Worm (Caenorhabditis elegans) whole organism, L4 larva: ENCODE measurements around the gene ZK892.3.
"Not testable (repeated sequence)": the region's sequence is repeated elsewhere in the genome, so short reads cannot be mapped to it uniquely, and the experiment has no call there.

Source experiments
- F26F4.8 ChIP-seq: fragments of 200-800 bp; sonication (Bioruptor generic); conservative IDR thresholded peaks from 2 replicates; pipeline ENCODE4 v1.3.6; 2022; ENCODE audit warnings: missing genetic modification characterization, missing compliant biosample characterization
- F37D6.2 ChIP-seq: sonication (generic microtip); optimal IDR thresholded peaks from 2 replicates; lab custom pipeline; 2016; ENCODE audit warnings: mild to moderate bottlenecking, missing genetic modification characterization, missing compliant biosample characterization
- F44E2.7 ChIP-seq: fragments of 200-800 bp; sonication (Bioruptor generic); IDR thresholded peaks from 2 replicates; pipeline ENCODE4 v2.1.2; 2022; ENCODE audit warnings: missing genetic modification characterization, missing compliant biosample characterization
- T26A8.4 ChIP-seq: fragments of 200-800 bp; sonication (Bioruptor generic); IDR thresholded peaks from 2 replicates; pipeline ENCODE4 v1.3.6; 2022; ENCODE audit warnings: missing genetic modification characterization, missing compliant biosample characterization
- Y48G9A.11 ChIP-seq: fragments of 200-800 bp; sonication (Bioruptor generic); IDR thresholded peaks from 2 replicates; pipeline ENCODE4 v1.3.6; 2022; ENCODE audit warnings: missing genetic modification reagents, missing genetic modification characterization, missing compliant biosample characterization
- ZK337.2 ChIP-seq: fragments of 200-800 bp; sonication (Bioruptor generic); IDR thresholded peaks from 2 replicates; pipeline ENCODE4 v1.3.6; 2022; ENCODE audit warnings: missing genetic modification reagents, missing genetic modification characterization, missing compliant biosample characterization
- ceh-20 ChIP-seq: fragments of 200-800 bp; sonication (Bioruptor generic); IDR thresholded peaks from 2 replicates; pipeline ENCODE4 v1.3.6; 2022; ENCODE audit warnings: missing genetic modification reagents, missing genetic modification characterization, missing compliant biosample characterization
- ceh-44 ChIP-seq: fragments of 200-800 bp; sonication (Bioruptor generic); IDR thresholded peaks from 2 replicates; pipeline ENCODE4 v1.3.6; 2022; ENCODE audit warnings: missing genetic modification reagents, missing genetic modification characterization, missing compliant biosample characterization
- ctbp-1 ChIP-seq: fragments of 200-800 bp; sonication (Bioruptor generic); IDR thresholded peaks from 2 replicates; pipeline ENCODE4 v1.3.6; 2022; ENCODE audit warnings: missing genetic modification reagents, missing genetic modification characterization, missing compliant biosample characterization
- daf-16 ChIP-seq, 3 experiments: sonication (generic microtip); optimal IDR thresholded peaks; 2 replicates each; lab custom pipeline; 2016 to 2017; ENCODE audit warnings: missing genetic modification characterization in 3 of 3, missing genetic modification reagents in 3 of 3, mild to moderate bottlenecking in 2 of 3, missing compliant biosample characterization in 2 of 3, missing biosample characterization in 1 of 3, moderate library complexity in 1 of 3
- dmd-6 ChIP-seq: fragments of 200-800 bp; sonication (Bioruptor generic); IDR thresholded peaks from 2 replicates; pipeline ENCODE4 v1.3.6; 2022; ENCODE audit warnings: missing genetic modification reagents, missing genetic modification characterization, missing compliant biosample characterization
- dmd-8 ChIP-seq: fragments of 200-800 bp; sonication (Bioruptor generic); IDR thresholded peaks from 2 replicates; pipeline ENCODE4 v1.3.6; 2022; ENCODE audit warnings: missing genetic modification characterization, missing compliant biosample characterization
- dmd-9 ChIP-seq: fragments of 200-800 bp; sonication (Bioruptor generic); IDR thresholded peaks from 2 replicates; pipeline ENCODE4 v1.3.6; 2022; ENCODE audit warnings: missing genetic modification reagents, missing genetic modification characterization, missing compliant biosample characterization
- duxl-1 ChIP-seq: sonication (generic microtip); optimal IDR thresholded peaks from 2 replicates; lab custom pipeline; 2016; ENCODE audit warnings: mild to moderate bottlenecking, missing genetic modification characterization, moderate library complexity, missing compliant biosample characterization; ENCODE audit not compliant: poor library complexity
- egl-43 ChIP-seq: fragments of 200-800 bp; sonication (Bioruptor generic); IDR thresholded peaks from 2 replicates; pipeline ENCODE4 v1.3.6; 2022; ENCODE audit warnings: missing genetic modification reagents, missing genetic modification characterization, missing compliant biosample characterization
- hif-1 ChIP-seq, 2 experiments: sonication (generic microtip); optimal IDR thresholded peaks; 2 replicates each; lab custom pipeline; 2016 to 2017; ENCODE audit warnings: missing compliant biosample characterization in 2 of 2, missing genetic modification characterization in 2 of 2, missing genetic modification reagents in 2 of 2, missing genotype in 2 of 2, mild to moderate bottlenecking in 1 of 2
- hlh-11 ChIP-seq: fragments of 200-800 bp; sonication (Bioruptor generic); optimal IDR thresholded peaks from 2 replicates; lab custom pipeline; 2018; ENCODE audit warnings: mild to moderate bottlenecking, missing genetic modification characterization, missing compliant biosample characterization
- hmg-1.1 ChIP-seq: fragments of 200-800 bp; sonication (Bioruptor generic); IDR thresholded peaks from 2 replicates; pipeline ENCODE4 v1.3.6; 2022; ENCODE audit warnings: missing genetic modification reagents, missing genetic modification characterization, missing compliant biosample characterization
- lim-7 ChIP-seq: fragments of 200-800 bp; sonication (Bioruptor generic); IDR thresholded peaks from 2 replicates; pipeline ENCODE4 v1.3.6; 2022; ENCODE audit warnings: missing genetic modification characterization, missing compliant biosample characterization
- lin-1 ChIP-seq: fragments of 200-800 bp; sonication (Bioruptor generic); IDR thresholded peaks from 2 replicates; pipeline ENCODE4 v1.3.6; 2022; ENCODE audit warnings: missing genetic modification reagents, missing genetic modification characterization, missing compliant biosample characterization
- lin-13 ChIP-seq: fragments of 150-350 bp; optimal IDR thresholded peaks from 2 replicates; lab custom pipeline; 2014; ENCODE audit warnings: missing biosample characterization, missing genetic modification reagents, missing genetic modification characterization
- lin-15B ChIP-seq: fragments of 150-350 bp; sonication (generic microtip); optimal IDR thresholded peaks from 3 replicates; lab custom pipeline; 2014; ENCODE audit warnings: missing biosample characterization, missing genetic modification characterization
- lin-29 ChIP-seq: fragments of 200-800 bp; sonication (Bioruptor generic); IDR thresholded peaks from 2 replicates; pipeline ENCODE4 v1.3.6; 2022; ENCODE audit warnings: missing genetic modification reagents, missing genetic modification characterization, missing compliant biosample characterization
- lin-38 ChIP-seq: fragments of 200-800 bp; sonication (Bioruptor generic); IDR thresholded peaks from 2 replicates; pipeline ENCODE4 v1.3.6; 2022; ENCODE audit warnings: missing genetic modification reagents, missing genetic modification characterization, missing compliant biosample characterization
- lsy-2 ChIP-seq, 2 experiments: fragments of 150-350 bp in 1 of 2; sonication (generic microtip) in 1 of 2; optimal IDR thresholded peaks; 2 replicates each; lab custom pipeline; 2014 to 2017; ENCODE audit warnings: missing biosample characterization in 2 of 2, missing genetic modification characterization in 2 of 2
- madf-5 ChIP-seq, 2 experiments: fragments of 200-800 bp; sonication (Bioruptor generic); IDR thresholded peaks; 2 replicates each; pipeline ENCODE4 v1.3.6; 2022; ENCODE audit warnings: missing compliant biosample characterization in 2 of 2, missing genetic modification characterization in 2 of 2
- mdl-1 ChIP-seq, 2 experiments: fragments of 150-350 bp in 1 of 2; sonication (generic microtip) in 1 of 2; optimal IDR thresholded peaks; 2 replicates each; lab custom pipeline; 2014 to 2017; ENCODE audit warnings: missing biosample characterization in 2 of 2, missing genetic modification characterization in 2 of 2
- mdt-29 ChIP-seq: fragments of 200-800 bp; sonication (Bioruptor generic); IDR thresholded peaks from 2 replicates; pipeline ENCODE4 v1.3.6; 2022; ENCODE audit warnings: missing genetic modification reagents, missing genetic modification characterization, missing compliant biosample characterization
- mes-2 ChIP-seq: sonication (generic microtip); optimal IDR thresholded peaks from 2 replicates; lab custom pipeline; 2016; ENCODE audit warnings: missing genotype, mild to moderate bottlenecking, missing genetic modification characterization, missing compliant biosample characterization; ENCODE audit not compliant: poor library complexity, severe bottlenecking
- mxl-2 ChIP-seq: fragments of 200-800 bp; sonication (Bioruptor generic); conservative IDR thresholded peaks from 2 replicates; pipeline ENCODE4 v1.3.6; 2022; ENCODE audit warnings: missing genetic modification reagents, missing genetic modification characterization, missing compliant biosample characterization
- mxl-3 ChIP-seq: fragments of 200-800 bp; sonication (Bioruptor generic); optimal IDR thresholded peaks from 2 replicates; lab custom pipeline; 2018; ENCODE audit warnings: mild to moderate bottlenecking, missing genetic modification characterization, missing compliant biosample characterization
- nhr-11 ChIP-seq: fragments of 150-350 bp; optimal IDR thresholded peaks from 2 replicates; lab custom pipeline; 2014; ENCODE audit warnings: missing biosample characterization, missing genetic modification characterization
- nhr-41 ChIP-seq: fragments of 200-800 bp; sonication (Bioruptor generic); IDR thresholded peaks from 2 replicates; pipeline ENCODE4 v1.3.6; 2022; ENCODE audit warnings: missing genetic modification reagents, missing genetic modification characterization, missing compliant biosample characterization
- nhr-42 ChIP-seq: fragments of 200-800 bp; sonication (Bioruptor generic); IDR thresholded peaks from 2 replicates; pipeline ENCODE4 v1.3.6; 2022; ENCODE audit warnings: missing genetic modification characterization, missing compliant biosample characterization
- nhr-6 ChIP-seq: fragments of 150-350 bp; optimal IDR thresholded peaks from 2 replicates; lab custom pipeline; 2014; ENCODE audit warnings: missing biosample characterization, missing genetic modification characterization
- pha-4 ChIP-seq, 2 experiments: fragments of 150-350 bp in 1 of 2; fragments of 200-800 bp in 1 of 2; sonication (Bioruptor generic) in 1 of 2; IDR thresholded peaks in 1 of 2; optimal IDR thresholded peaks in 1 of 2; 2 replicates each; pipeline versions ENCODE4 v1.3.6 to Lab custom; 2014 to 2022; ENCODE audit warnings: missing genetic modification characterization in 2 of 2, missing genetic modification reagents in 2 of 2, missing biosample characterization in 1 of 2, missing compliant biosample characterization in 1 of 2
- rbr-2 ChIP-seq: sonication (generic microtip); optimal IDR thresholded peaks from 2 replicates; lab custom pipeline; 2016; ENCODE audit warnings: missing genotype, missing genetic modification characterization, missing compliant biosample characterization
- set-16 ChIP-seq: fragments of 200-800 bp; sonication (Bioruptor generic); IDR thresholded peaks from 2 replicates; pipeline ENCODE4 v1.3.6; 2022; ENCODE audit warnings: missing genetic modification reagents, missing genetic modification characterization, missing compliant biosample characterization
- snpc-1.2 ChIP-seq: fragments of 200-800 bp; sonication (Bioruptor generic); IDR thresholded peaks from 2 replicates; pipeline ENCODE4 v1.3.6; 2022; ENCODE audit warnings: missing genetic modification reagents, missing genetic modification characterization, missing compliant biosample characterization
- spr-1 ChIP-seq: sonication (generic microtip); optimal IDR thresholded peaks from 2 replicates; lab custom pipeline; 2016; ENCODE audit warnings: mild to moderate bottlenecking, missing genetic modification characterization, missing compliant biosample characterization
- tra-1 ChIP-seq: fragments of 200-800 bp; sonication (Bioruptor generic); IDR thresholded peaks from 2 replicates; pipeline ENCODE4 v1.3.6; 2022; ENCODE audit warnings: missing genetic modification reagents, missing genetic modification characterization, missing compliant biosample characterization
- vab-7 ChIP-seq: fragments of 200-800 bp; sonication (Bioruptor generic); IDR thresholded peaks from 2 replicates; pipeline ENCODE4 v1.3.6; 2022; ENCODE audit warnings: missing genetic modification reagents, missing genetic modification characterization, missing compliant biosample characterization
- zfp-3 ChIP-seq: fragments of 200-800 bp; sonication (Bioruptor generic); conservative IDR thresholded peaks from 2 replicates; pipeline ENCODE4 v1.3.6; 2022; ENCODE audit warnings: missing genetic modification reagents, missing genetic modification characterization, missing compliant biosample characterization
- zip-11 ChIP-seq: fragments of 200-800 bp; sonication (Bioruptor generic); IDR thresholded peaks from 2 replicates; pipeline ENCODE4 v1.3.6; 2022; ENCODE audit warnings: missing genetic modification characterization, missing compliant biosample characterization

The ZK892.3 gene

ce11 chrII:10033163-10033871 lies 31.7 kb downstream of the ZK892.3 start, which contains the start of gene mtcu-2 (continued):
- TF ChIP-seq zip-11 (GFP tag; lab: Robert Waterston, UW) = peak; percentile 78; the same call in 1 of the 2 replicates
- TF ChIP-seq nhr-42 (GFP tag; lab: Robert Waterston, UW) = peak; percentile 98
- TF ChIP-seq F44E2.7 (GFP tag; lab: Robert Waterston, UW) = peak; percentile 81
- TF ChIP-seq ZK337.2 (GFP tag; lab: Robert Waterston, UW) = peak; percentile 97
- TF ChIP-seq pha-4 (GFP tag; IDR thresholded peaks at IDR 0.05; lab: Robert Waterston, UW) = peak; percentile 98
- not testable (repeated sequence) for TF ChIP-seq pha-4 (tag; optimal IDR thresholded peaks at IDR 0.05; lab: Kevin White, UChicago); daf-16 (GFP tag; optimal IDR thresholded peaks at IDR 0.05; lab: Kevin White, UChicago)
- peak; percentile 69 for TF ChIP-seq nhr-6
- TF ChIP-seq lin-1 (GFP tag; lab: Robert Waterston, UW) = peak; percentile 96
- peak; percentile 94 for TF ChIP-seq nhr-41 (GFP tag; lab: Robert Waterston, UW)
- TF ChIP-seq lin-15B (tag; lab: Kevin White, UChicago) = peak; percentile 57
- peak; percentile 40 for TF ChIP-seq duxl-1 (tag; lab: Kevin White, UChicago)
- TF ChIP-seq hlh-11 (tag; lab: Kevin White, UChicago) = peak; percentile 71
- peak; percentile 82 for TF ChIP-seq dmd-8
- peak; percentile 56 for TF ChIP-seq mxl-3
- TF ChIP-seq nhr-11 (tag; lab: Kevin White, UChicago) = peak; percentile 80
- TF ChIP-seq lim-7 = peak; percentile 83
- TF ChIP-seq dmd-6 (GFP tag; lab: Robert Waterston, UW) = peak; percentile 98
- peak; percentile 55 for TF ChIP-seq spr-1
- TF ChIP-seq hif-1 (tag; optimal IDR thresholded peaks at IDR 0.05; lab: Kevin White, UChicago) = peak in 1 of 2 experiments; percentile 79
- peak; percentile 81 for TF ChIP-seq rbr-2 (tag; lab: Kevin White, UChicago)
- peak; percentile 81 for TF ChIP-seq lin-13 (GFP tag; lab: Kevin White, UChicago)
- peak; percentile 99 for TF ChIP-seq T26A8.4
- TF ChIP-seq F37D6.2 (tag; lab: Kevin White, UChicago) = peak; percentile 56
- peak; percentile 100 for TF ChIP-seq lin-38 (GFP tag; lab: Robert Waterston, UW)
- TF ChIP-seq daf-16 (tag; optimal IDR thresholded peaks at IDR 0.05; lab: Kevin White, UChicago) = peak; percentile 40
- peak in 1 of 2 experiments; percentile 48 for TF ChIP-seq mdl-1 (tag; optimal IDR thresholded peaks at IDR 0.05; lab: Kevin White, UChicago)
- peak; percentile 95 for TF ChIP-seq zfp-3 (GFP tag; lab: Robert Waterston, UW)
- peak; percentile 94 for TF ChIP-seq mes-2
- TF ChIP-seq tra-1 (GFP tag; lab: Robert Waterston, UW) = peak; percentile 99
- peak; percentile 96 for TF ChIP-seq mdt-29 (GFP tag; lab: Robert Waterston, UW)
- TF ChIP-seq dmd-9 (GFP tag; lab: Robert Waterston, UW) = peak; percentile 99
- peak; percentile 98 for TF ChIP-seq ctbp-1 (GFP tag; lab: Robert Waterston, UW)
- TF ChIP-seq F26F4.8 (GFP tag; lab: Robert Waterston, UW) = 0 out of 2 replicates have a peak, but pooled peaks have one; percentile 31
- TF ChIP-seq lsy-2 (tag; optimal IDR thresholded peaks at IDR 0.05; lab: Kevin White, UChicago) = peak; percentile 65 to 90
- peak; percentile 82; the same call in 1 of the 2 replicates for TF ChIP-seq mxl-2 (GFP tag; lab: Robert Waterston, UW)
- TF ChIP-seq set-16 (GFP tag; lab: Robert Waterston, UW) = peak; percentile 85
- peak; percentile 92 for TF ChIP-seq lin-29 (GFP tag; lab: Robert Waterston, UW)

- TF ChIP-seq dmd-6 (GFP tag; lab: Robert Waterston, UW) (peak; percentile 56), ceh-44 (GFP tag; lab: Robert Waterston, UW) (peak; percentile 79), ctbp-1 (GFP tag; lab: Robert Waterston, UW) (peak; percentile 76; the same call in 1 of the 2 replicates), hmg-1.1 (GFP tag; lab: Robert Waterston, UW) (peak; percentile 89), tra-1 (GFP tag; lab: Robert Waterston, UW) (peak; percentile 49; the same call in 1 of the 2 replicates), egl-43 (GFP tag; lab: Robert Waterston, UW) (peak; percentile 78), vab-7 (peak; percentile 86), Y48G9A.11 (GFP tag; lab: Robert Waterston, UW) (peak; percentile 63), pha-4 (GFP tag; IDR thresholded peaks at IDR 0.05; lab: Robert Waterston, UW) (peak; percentile 69; the same call in 1 of the 2 replicates), snpc-1.2 (GFP tag; lab: Robert Waterston, UW) (peak; percentile 58; the same call in 1 of the 2 replicates), set-16 (GFP tag; lab: Robert Waterston, UW) (peak; percentile 42; the same call in 1 of the 2 replicates), T26A8.4 (peak; percentile 76), dmd-9 (GFP tag; lab: Robert Waterston, UW) (0 out of 2 replicates have a peak, but pooled peaks have one; percentile 66), lin-1 (GFP tag; lab: Robert Waterston, UW) (0 out of 2 replicates have a peak, but pooled peaks have one; percentile 25), madf-5 (GFP tag; IDR thresholded peaks at IDR 0.05; lab: Robert Waterston, UW) (0 out of 4 replicates have a peak, but pooled peaks of 1 of the 2 experiments have one; percentile 63), ceh-20 (GFP tag; lab: Robert Waterston, UW) (peak; percentile 66; the same call in 1 of the 2 replicates)
- TF ChIP-seq pha-4 (tag; optimal IDR thresholded peaks at IDR 0.05; lab: Kevin White, UChicago) = not testable (repeated sequence)
These were observed 33.1 kb downstream of the ZK892.3 start for ce11 chrII:10034769-10035168.
